Fruit fly (Drosophila melanogaster): ENCODE results near the gene ovo.

The ovo gene

DNA sequence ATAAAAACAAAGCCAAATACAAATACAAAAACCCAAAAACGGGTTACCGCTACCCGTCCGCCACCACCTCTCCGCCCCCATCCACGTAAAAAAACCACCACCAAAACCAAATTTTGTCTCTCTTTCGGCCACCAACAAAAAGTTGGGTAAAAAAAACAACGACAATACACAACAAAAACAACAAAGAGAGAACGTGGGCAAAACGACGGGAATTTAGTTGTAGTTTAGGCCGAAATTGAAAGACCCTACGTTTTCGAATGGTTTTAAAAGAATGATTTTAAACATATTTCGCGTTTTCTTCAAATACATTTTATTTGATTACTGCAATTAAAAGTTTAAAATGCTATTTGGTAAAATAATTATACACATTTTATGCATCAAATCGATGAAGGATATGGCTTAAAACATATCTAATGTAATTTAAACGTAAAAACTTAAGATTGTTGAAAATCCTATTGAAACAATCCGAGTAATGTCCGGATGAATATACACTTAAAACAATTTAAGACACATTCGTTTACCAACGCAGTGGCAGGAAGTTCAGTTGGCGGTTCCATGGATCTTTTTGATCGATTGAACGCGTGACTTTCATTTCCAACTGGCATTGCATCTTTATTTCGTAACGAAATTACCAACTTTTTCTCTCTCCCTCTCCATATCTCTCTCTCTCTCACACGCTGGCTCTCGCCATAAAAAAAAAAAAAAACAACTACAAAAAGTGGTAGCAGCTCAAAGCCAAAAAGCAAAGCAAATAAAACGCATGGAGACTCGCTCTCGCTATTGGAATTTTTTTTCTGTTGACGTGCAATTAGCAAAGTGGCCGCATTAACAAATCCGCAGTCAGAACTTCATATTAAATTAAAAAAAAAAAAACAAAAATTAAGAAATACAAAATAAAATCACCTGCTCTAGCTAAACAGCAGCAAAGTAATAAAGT is 38.9 kb downstream of the ovo start (continued):
- peak; percentile 75 for TF ChIP-seq CG30403 (GFP tag; optimal IDR thresholded peaks at IDR 0.05)
- no peak for TF ChIP-seq CG11723 (GFP tag; optimal IDR thresholded peaks at IDR 0.05)
- TF ChIP-seq Eip74EF (GFP tag; optimal IDR thresholded peaks at IDR 0.05), result peak in 1 of 2 experiments; percentile 37
- peak; percentile 2 for TF ChIP-seq Side (GFP tag; optimal IDR thresholded peaks at IDR 0.05)
- TF ChIP-seq CG17568 (GFP tag; optimal IDR thresholded peaks at IDR 0.05), result no peak
- peak; percentile 12 for TF ChIP-seq jing (GFP tag; optimal IDR thresholded peaks at IDR 0.05)
- TF ChIP-seq pzg (GFP tag; optimal IDR thresholded peaks at IDR 0.05), result no peak
- no peak for TF ChIP-seq vnd (GFP tag; IDR thresholded peaks at IDR 0.05; ENCODE audit: partially characterized antibody)
- TF ChIP-seq zen (tag; optimal IDR thresholded peaks at IDR 0.05), result no peak
- peak; percentile 63 for TF ChIP-seq lab (GFP tag; optimal IDR thresholded peaks at IDR 0.05)
- TF ChIP-seq Tbp (GFP tag; optimal IDR thresholded peaks at IDR 0.05), result no peak
- no peak for TF ChIP-seq MBD-R2 (GFP tag; IDR thresholded peaks at IDR 0.05)
- TF ChIP-seq maf-S (GFP tag; optimal IDR thresholded peaks at IDR 0.05), result no peak
- TF ChIP-seq run (tag; optimal IDR thresholded peaks at IDR 0.05), result no peak
- peak in 1 of 2 experiments; percentile 84 for TF ChIP-seq eve (GFP tag; optimal IDR thresholded peaks at IDR 0.05)
- peak; percentile 44 for TF ChIP-seq nerfin-1 (tag; optimal IDR thresholded peaks at IDR 0.05)
- peak; percentile 29 for TF ChIP-seq cwo (GFP tag; optimal IDR thresholded peaks at IDR 0.05)
- peak; percentile 55 for TF ChIP-seq Blimp-1 (GFP tag; optimal IDR thresholded peaks at IDR 0.05)
- TF ChIP-seq Kr (GFP tag; optimal IDR thresholded peaks at IDR 0.05), result no peak
- no peak for TF ChIP-seq dati (GFP tag; IDR thresholded peaks at IDR 0.05)
- TF ChIP-seq CG8924 (tag; optimal IDR thresholded peaks at IDR 0.05), result peak; percentile 71
- TF ChIP-seq CG6689 (GFP tag; IDR thresholded peaks at IDR 0.05), result peak; percentile 46; the same call in 1 of the 2 replicates
- TF ChIP-seq Hsf (GFP tag; optimal IDR thresholded peaks at IDR 0.05), result peak; percentile 47

DNA sequence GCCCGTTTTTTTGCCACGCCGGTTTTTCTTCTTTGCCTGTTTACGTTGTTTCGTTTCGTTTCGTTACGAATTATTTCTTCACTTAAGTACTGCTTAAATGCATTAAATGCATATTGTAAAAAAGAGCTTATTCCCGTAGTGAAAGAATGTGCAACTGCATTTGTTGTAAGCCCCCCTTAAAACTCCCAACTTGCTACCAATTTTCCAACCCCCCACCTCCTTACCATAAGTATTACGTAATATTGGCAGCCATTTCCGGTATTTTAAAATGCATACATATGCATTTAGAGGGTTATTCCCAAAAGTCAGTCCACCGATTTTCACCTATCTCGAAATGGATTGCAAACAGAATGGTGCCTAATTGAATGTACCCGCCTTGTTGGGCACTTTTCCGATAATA is 39.7 kb downstream of the ovo start:
- TF ChIP-seq CG9437 (GFP tag; optimal IDR thresholded peaks at IDR 0.05) (peak; percentile 72), CG8478 (optimal IDR thresholded peaks at IDR 0.05) (no peak), kay (GFP tag; optimal IDR thresholded peaks at IDR 0.05) (no peak), CG17385 (GFP tag; optimal IDR thresholded peaks at IDR 0.05) (no peak), Pdp1 (GFP tag; optimal IDR thresholded peaks at IDR 0.05) (peak in 1 of 2 experiments; percentile 70), kni (GFP tag; optimal IDR thresholded peaks at IDR 0.05) (peak; percentile 39), CG2875 (GFP tag; optimal IDR thresholded peaks at IDR 0.05) (no peak), CG14014 (GFP tag; IDR thresholded peaks at IDR 0.05) (no peak), CG34224 (GFP tag; IDR thresholded peaks at IDR 0.05; ENCODE audit: partially characterized antibody) (no peak), CG4617 (GFP tag; optimal IDR thresholded peaks at IDR 0.05; ENCODE audit: borderline replicate concordance) (no peak)

- peak; percentile 7 for TF ChIP-seq stwl (tag; optimal IDR thresholded peaks at IDR 0.05)
- TF ChIP-seq CTCF (GFP tag; optimal IDR thresholded peaks at IDR 0.05), result peak; percentile 87
- peak; percentile 18 for TF ChIP-seq sqz (GFP tag; optimal IDR thresholded peaks at IDR 0.05)
- TF ChIP-seq ems (GFP tag; optimal IDR thresholded peaks at IDR 0.05), result no peak
- 0 out of 2 replicates have a peak, but pooled peaks have one; percentile 0 for TF ChIP-seq crol (GFP tag; IDR thresholded peaks at IDR 0.05)
These were observed 43.1 kb downstream of the ovo start for dm6 chrX:5091154-5091553.

Measured in whole organism, embryonic.